Worm (Caenorhabditis elegans) whole organism, late embryonic: ENCODE measurements around the gene tbc-17.

Experiments
- T23F11.4 ChIP-seq: fragments of 200-800 bp; sonication (Bioruptor generic); optimal IDR thresholded peaks from 2 replicates; lab custom pipeline; 2018; ENCODE audit warnings: mild to moderate bottlenecking, missing genetic modification characterization, missing compliant biosample characterization
- hlh-6 ChIP-seq: sonication (generic microtip); optimal IDR thresholded peaks from 2 replicates; lab custom pipeline; 2016; ENCODE audit warnings: missing genotype, missing genetic modification characterization, missing compliant biosample characterization
- rnt-1 ChIP-seq: sonication (generic microtip); optimal IDR thresholded peaks from 2 replicates; lab custom pipeline; 2016; ENCODE audit warnings: missing genetic modification characterization, missing compliant biosample characterization
- ttx-3 ChIP-seq: sonication (generic microtip); optimal IDR thresholded peaks from 2 replicates; lab custom pipeline; 2016; ENCODE audit warnings: missing genetic modification reagents, missing genetic modification characterization, missing compliant biosample characterization
- unc-86 ChIP-seq: sonication (generic microtip); optimal IDR thresholded peaks from 2 replicates; lab custom pipeline; 2016; ENCODE audit warnings: missing genetic modification characterization, missing compliant biosample characterization

- TF ChIP-seq hlh-6 (no peak), ttx-3 (no peak), unc-86 (no peak), T23F11.4 (GFP tag; lab: Kevin White, UChicago) (no peak), rnt-1 (tag; lab: Kevin White, UChicago) (no peak)
Measured at ce11 chrII:12722049-12722448, 27.8 kb downstream of the tbc-17 start.
